Worm (Caenorhabditis elegans) whole organism, L1 larva: ENCODE measurements around the gene tsn-1.
A peak's percentile ranks its signal among the peaks of the same experiment; 100 is the strongest.

Source experiments
- C16A3.4 ChIP-seq: fragments of 150-350 bp; optimal IDR thresholded peaks from 2 replicates; lab custom pipeline; 2014; ENCODE audit warnings: missing biosample characterization, missing genetic modification characterization
- aha-1 ChIP-seq: fragments of 150-350 bp; optimal IDR thresholded peaks from 2 replicates; lab custom pipeline; 2014; ENCODE audit warnings: missing biosample characterization, missing genetic modification characterization
- ama-1 ChIP-seq: fragments of 150-350 bp; optimal IDR thresholded peaks from 2 replicates; lab custom pipeline; 2014
- ceh-63 ChIP-seq: fragments of 200-800 bp; sonication (Bioruptor generic); optimal IDR thresholded peaks from 2 replicates; lab custom pipeline; 2018; ENCODE audit warnings: mild to moderate bottlenecking, missing genetic modification characterization, missing compliant biosample characterization
- ceh-88 ChIP-seq: fragments of 200-800 bp; sonication (Bioruptor generic); IDR thresholded peaks from 2 replicates; pipeline ENCODE4 v1.3.6; 2022; ENCODE audit warnings: missing genetic modification characterization, missing compliant biosample characterization
- ceh-90 ChIP-seq: sonication (generic microtip); optimal IDR thresholded peaks from 2 replicates; lab custom pipeline; 2016; ENCODE audit warnings: missing genetic modification characterization, missing compliant biosample characterization
- ces-1 ChIP-seq: fragments of 150-350 bp; optimal IDR thresholded peaks from 2 replicates; lab custom pipeline; 2014; ENCODE audit warnings: missing biosample characterization, missing genetic modification reagents, missing genetic modification characterization
- dpl-1 ChIP-seq, 3 experiments: fragments of 150-350 bp in 2 of 3; sonication (generic microtip) in 1 of 3; optimal IDR thresholded peaks; 2 replicates each; lab custom pipeline; 2014 to 2017; ENCODE audit warnings: missing biosample characterization in 3 of 3, missing genetic modification characterization in 3 of 3, missing genetic modification reagents in 3 of 3
- dsc-1 ChIP-seq: sonication (generic microtip); optimal IDR thresholded peaks from 2 replicates; lab custom pipeline; 2016; ENCODE audit warnings: mild to moderate bottlenecking, missing genetic modification characterization, missing compliant biosample characterization
- efl-1 ChIP-seq, 4 experiments: fragments of 150-350 bp; optimal IDR thresholded peaks in 3 of 4; peaks in 1 of 4; 1 replicate in 1 of 4; 2 replicates in 3 of 4; lab custom pipeline; 2014; ENCODE audit warnings: missing biosample characterization in 2 of 4, missing genetic modification characterization in 2 of 4, missing genetic modification reagents in 2 of 4
- efl-3 ChIP-seq: fragments of 200-800 bp; sonication (Bioruptor generic); optimal IDR thresholded peaks from 2 replicates; lab custom pipeline; 2018; ENCODE audit warnings: mild to moderate bottlenecking, missing genetic modification characterization, missing compliant biosample characterization
- egl-13 ChIP-seq: sonication (generic microtip); optimal IDR thresholded peaks from 2 replicates; lab custom pipeline; 2016; ENCODE audit warnings: missing genotype, missing genetic modification reagents, missing genetic modification characterization, missing compliant biosample characterization
- elt-2 ChIP-seq: sonication (generic microtip); optimal IDR thresholded peaks from 2 replicates; lab custom pipeline; 2016; ENCODE audit warnings: missing genetic modification characterization, mild to moderate bottlenecking, inconsistent platforms, missing compliant biosample characterization, missing genetic modification reagents
- ets-5 ChIP-seq: fragments of 200-800 bp; sonication (Bioruptor generic); IDR thresholded peaks from 2 replicates; pipeline ENCODE4 v1.3.6; 2022; ENCODE audit warnings: missing genetic modification characterization, missing compliant biosample characterization
- fkh-4 ChIP-seq: sonication (generic microtip); optimal IDR thresholded peaks from 2 replicates; lab custom pipeline; 2016; ENCODE audit warnings: missing compliant biosample characterization, missing genetic modification characterization, borderline replicate concordance
- fos-1 ChIP-seq: fragments of 150-350 bp; optimal IDR thresholded peaks from 2 replicates; lab custom pipeline; 2014; ENCODE audit warnings: missing biosample characterization, missing genetic modification characterization
- grh-1 ChIP-seq: fragments of 200-800 bp; sonication (Bioruptor generic); IDR thresholded peaks from 2 replicates; pipeline ENCODE4 v1.3.6; 2022; ENCODE audit warnings: missing genetic modification reagents, missing genetic modification characterization, missing compliant biosample characterization
- hlh-17 ChIP-seq: fragments of 200-800 bp; sonication (Bioruptor generic); optimal IDR thresholded peaks from 2 replicates; lab custom pipeline; 2018; ENCODE audit warnings: missing genetic modification characterization, mild to moderate bottlenecking, missing compliant biosample characterization, moderate library complexity, borderline replicate concordance
- isw-1 ChIP-seq: fragments of 200-800 bp; sonication (Bioruptor generic); IDR thresholded peaks from 2 replicates; pipeline ENCODE4 v1.3.6; 2022; ENCODE audit warnings: missing genetic modification characterization, missing compliant biosample characterization
- lin-15B ChIP-seq: fragments of 150-350 bp; sonication (generic microtip); optimal IDR thresholded peaks from 3 replicates; lab custom pipeline; 2014; ENCODE audit warnings: missing biosample characterization, missing genetic modification characterization
- lin-35 ChIP-seq, 2 experiments: fragments of 150-350 bp; optimal IDR thresholded peaks; 2 replicates each; lab custom pipeline; 2014; ENCODE audit warnings: missing biosample characterization in 2 of 2, missing genetic modification characterization in 2 of 2, missing genetic modification reagents in 2 of 2
- lir-3 ChIP-seq: sonication (generic microtip); optimal IDR thresholded peaks from 2 replicates; lab custom pipeline; 2016; ENCODE audit warnings: mild to moderate bottlenecking, missing genetic modification characterization, moderate library complexity, missing compliant biosample characterization; ENCODE audit not compliant: poor library complexity
- nhr-12 ChIP-seq: sonication (generic microtip); optimal IDR thresholded peaks from 2 replicates; lab custom pipeline; 2017; ENCODE audit warnings: missing biosample characterization, missing genetic modification characterization
- nhr-19 ChIP-seq: fragments of 200-800 bp; sonication (Bioruptor generic); conservative IDR thresholded peaks from 2 replicates; pipeline ENCODE4 v1.3.6; 2022; ENCODE audit warnings: missing genetic modification characterization, missing compliant biosample characterization
- nhr-20 ChIP-seq: sonication (generic microtip); optimal IDR thresholded peaks from 2 replicates; lab custom pipeline; 2016; ENCODE audit warnings: mild to moderate bottlenecking, missing genetic modification characterization, missing compliant biosample characterization
- nhr-237 ChIP-seq: fragments of 150-350 bp; optimal IDR thresholded peaks from 2 replicates; lab custom pipeline; 2014; ENCODE audit warnings: missing biosample characterization, missing genetic modification characterization
- nhr-76 ChIP-seq: sonication (generic microtip); optimal IDR thresholded peaks from 2 replicates; lab custom pipeline; 2017; ENCODE audit warnings: missing biosample characterization, missing genetic modification characterization
- pag-3 ChIP-seq: sonication (generic microtip); optimal IDR thresholded peaks from 2 replicates; lab custom pipeline; 2017; ENCODE audit warnings: missing genetic modification characterization, mild to moderate bottlenecking, missing compliant biosample characterization, antibody characterized with exemption, borderline replicate concordance; ENCODE audit not compliant: insufficient read depth
- pax-3 ChIP-seq: fragments of 200-800 bp; sonication (Bioruptor generic); optimal IDR thresholded peaks from 2 replicates; lab custom pipeline; 2018; ENCODE audit warnings: mild to moderate bottlenecking, missing genetic modification characterization, moderate library complexity, missing compliant biosample characterization
- pqm-1 ChIP-seq: sonication (generic microtip); optimal IDR thresholded peaks from 3 replicates; lab custom pipeline; 2017; ENCODE audit warnings: missing biosample characterization, missing genetic modification characterization
- sox-4 ChIP-seq: sonication (generic microtip); optimal IDR thresholded peaks from 2 replicates; lab custom pipeline; 2016; ENCODE audit warnings: missing genetic modification characterization, missing compliant biosample characterization
- tlp-1 ChIP-seq: fragments of 150-350 bp; optimal IDR thresholded peaks from 2 replicates; lab custom pipeline; 2014; ENCODE audit warnings: missing biosample characterization, missing genetic modification characterization
- unc-130 ChIP-seq: fragments of 150-350 bp; optimal IDR thresholded peaks from 2 replicates; lab custom pipeline; 2017; ENCODE audit warnings: missing biosample characterization, missing genetic modification characterization, inconsistent platforms
- unc-30 ChIP-seq: sonication (generic microtip); optimal IDR thresholded peaks from 2 replicates; lab custom pipeline; 2017; ENCODE audit warnings: missing biosample characterization, missing genetic modification characterization
- unc-86 ChIP-seq: sonication (generic microtip); optimal IDR thresholded peaks from 2 replicates; lab custom pipeline; 2016; ENCODE audit warnings: missing genetic modification characterization, missing compliant biosample characterization
- unc-98 ChIP-seq: fragments of 200-800 bp; sonication (Bioruptor generic); IDR thresholded peaks from 2 replicates; pipeline ENCODE4 v1.3.6; 2022; ENCODE audit warnings: missing genetic modification characterization, missing compliant biosample characterization
- xbp-1 ChIP-seq: sonication (generic microtip); optimal IDR thresholded peaks from 2 replicates; lab custom pipeline; 2016; ENCODE audit warnings: missing genetic modification characterization, missing compliant biosample characterization
- zip-4 ChIP-seq: fragments of 200-800 bp; sonication (Bioruptor generic); optimal IDR thresholded peaks from 2 replicates; lab custom pipeline; 2018; ENCODE audit warnings: mild to moderate bottlenecking, missing genetic modification characterization, moderate library complexity, missing compliant biosample characterization

The tsn-1 gene

DNA sequence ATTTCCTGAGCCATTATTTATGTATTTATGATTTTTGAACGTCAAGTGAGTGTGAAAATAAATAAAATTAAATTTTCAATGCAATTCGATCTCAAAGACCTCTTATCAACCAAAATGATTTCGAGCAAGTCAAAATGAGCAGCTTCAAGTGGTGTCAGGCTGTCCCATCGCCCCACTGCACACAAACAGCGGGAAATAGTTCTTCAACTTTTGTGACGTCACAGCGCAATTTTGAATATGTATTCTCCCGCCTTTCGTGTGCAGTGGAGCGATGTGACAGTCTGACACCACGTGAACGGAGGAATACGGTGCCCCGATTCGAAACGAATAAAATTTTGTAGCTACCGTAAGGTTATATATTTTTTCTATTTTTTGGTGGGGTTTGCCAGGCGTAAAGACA, 33.0 kb upstream of the tsn-1 start:
- peak; percentile 55 for TF ChIP-seq ama-1 (lab: Kevin White, UChicago)
- no peak for TF ChIP-seq efl-1 (optimal IDR thresholded peaks at IDR 0.05; lab: Kevin White, UChicago)
- TF ChIP-seq efl-1 (GFP tag; optimal IDR thresholded peaks at IDR 0.05 in 1 of 2; lab: Kevin White, UChicago), result peak in 1 of 2 experiments; percentile 63
- TF ChIP-seq egl-13 (tag; lab: Kevin White, UChicago), result no peak

DNA sequence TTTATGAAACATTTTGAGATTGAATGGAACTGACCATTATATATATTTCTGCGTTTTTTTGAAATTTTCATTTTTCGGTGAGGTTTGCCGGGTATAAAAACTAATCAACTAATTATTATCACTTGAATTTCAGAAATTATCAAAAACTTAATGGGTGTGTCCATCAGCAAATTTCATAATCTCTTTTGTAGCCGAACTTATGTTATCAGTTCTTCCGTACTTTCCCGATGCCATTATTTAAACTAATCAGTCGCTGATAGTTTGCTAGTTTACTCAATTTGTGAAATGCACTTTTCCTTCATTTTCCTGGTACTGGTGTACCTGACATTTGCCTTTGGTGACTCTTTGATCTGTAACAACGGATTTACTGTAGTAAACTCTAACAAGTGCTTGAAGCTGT, 32.4 kb upstream of the tsn-1 start:
- TF ChIP-seq ceh-88 (GFP tag; lab: Robert Waterston, UW) (no peak), nhr-20 (tag; lab: Kevin White, UChicago) (no peak), pag-3 (tag; lab: Kevin White, UChicago) (no peak), ceh-90 (no peak), pax-3 (no peak), lin-15B (tag; lab: Kevin White, UChicago) (no peak), sox-4 (tag; lab: Kevin White, UChicago) (no peak), aha-1 (tag; lab: Kevin White, UChicago) (no peak), unc-30 (tag; lab: Kevin White, UChicago) (no peak), ceh-63 (GFP tag; lab: Kevin White, UChicago) (no peak), tlp-1 (tag; lab: Kevin White, UChicago) (peak; percentile 46), elt-2 (tag; lab: Kevin White, UChicago) (peak; percentile 99), unc-86 (tag; lab: Kevin White, UChicago) (no peak), isw-1 (GFP tag; lab: Robert Waterston, UW) (no peak), dpl-1 (GFP tag; optimal IDR thresholded peaks at IDR 0.05; lab: Kevin White, UChicago) (no peak), fkh-4 (tag; lab: Kevin White, UChicago) (no peak), ces-1 (GFP tag; lab: Kevin White, UChicago) (no peak), zip-4 (no peak), pqm-1 (tag; lab: Kevin White, UChicago) (peak; percentile 32), ets-5 (no peak), lir-3 (tag; lab: Kevin White, UChicago) (no peak)

ce11 chrII:4675481-4675880, 31.1 kb upstream of the tsn-1 start, which contains the start of gene T05A7.3:
T05A7.3 (plus strand) TSS chrII:4675781.
- TF ChIP-seq nhr-12 (tag; lab: Kevin White, UChicago) (no peak), hlh-17 (GFP tag; lab: Kevin White, UChicago) (no peak), unc-130 (tag; lab: Kevin White, UChicago) (no peak), grh-1 (GFP tag; lab: Robert Waterston, UW) (no peak), lir-3 (tag; lab: Kevin White, UChicago) (no peak), unc-30 (tag; lab: Kevin White, UChicago) (no peak), nhr-76 (tag; lab: Kevin White, UChicago) (no peak), nhr-237 (no peak), fos-1 (tag; lab: Kevin White, UChicago) (no peak), C16A3.4 (tag; lab: Kevin White, UChicago) (no peak), egl-13 (tag; lab: Kevin White, UChicago) (no peak), xbp-1 (no peak), dsc-1 (tag; lab: Kevin White, UChicago) (no peak), lin-35 (GFP tag; optimal IDR thresholded peaks at IDR 0.05; lab: Kevin White, UChicago) (no peak), efl-3 (GFP tag; lab: Kevin White, UChicago) (no peak), nhr-19 (GFP tag; lab: Robert Waterston, UW) (no peak), unc-98 (GFP tag; lab: Robert Waterston, UW) (no peak)
- TF ChIP-seq, all 84 proteins: peak for 0
